Worm (Caenorhabditis elegans): ENCODE measurements around the gene str-32.

- TF ChIP-seq him-1 (tag; optimal IDR thresholded peaks at IDR 0.05), result no peak
- TF ChIP-seq W03F9.2 (tag; optimal IDR thresholded peaks at IDR 0.05), result no peak
- no peak for TF ChIP-seq dao-5 (tag; optimal IDR thresholded peaks at IDR 0.05)
Observed at ce11 chrV:4924618-4925017, 43.3 kb upstream of the str-32 start, which contains the start of gene srh-20.

Measured in whole organism, L4/young adult.